Worm (Caenorhabditis elegans) whole organism, L1 larva: Measurements from ENCODE around the gene Y105C5A.1.

Experiments used
- C16A3.4 ChIP-seq: fragments of 150-350 bp; optimal IDR thresholded peaks from 2 replicates; lab custom pipeline; 2014; ENCODE audit warnings: missing biosample characterization, missing genetic modification characterization
- F16B12.6 ChIP-seq: fragments of 150-350 bp; optimal IDR thresholded peaks from 2 replicates; lab custom pipeline; 2014; ENCODE audit warnings: missing biosample characterization, missing genetic modification characterization
- Y116A8C.19 ChIP-seq: sonication (generic microtip); optimal IDR thresholded peaks from 2 replicates; lab custom pipeline; 2016; ENCODE audit warnings: missing compliant biosample characterization, missing genetic modification characterization, borderline replicate concordance
- aha-1 ChIP-seq: fragments of 150-350 bp; optimal IDR thresholded peaks from 2 replicates; lab custom pipeline; 2014; ENCODE audit warnings: missing biosample characterization, missing genetic modification characterization
- alr-1 ChIP-seq: fragments of 200-800 bp; sonication (Bioruptor generic); optimal IDR thresholded peaks from 2 replicates; lab custom pipeline; 2018; ENCODE audit warnings: borderline replicate concordance, mild to moderate bottlenecking, missing genetic modification characterization, missing compliant biosample characterization
- aly-2 ChIP-seq: fragments of 150-350 bp; optimal IDR thresholded peaks from 2 replicates; lab custom pipeline; 2014; ENCODE audit warnings: missing biosample characterization, missing genetic modification characterization
- ama-1 ChIP-seq: fragments of 150-350 bp; optimal IDR thresholded peaks from 2 replicates; lab custom pipeline; 2014
- ceh-63 ChIP-seq: fragments of 200-800 bp; sonication (Bioruptor generic); optimal IDR thresholded peaks from 2 replicates; lab custom pipeline; 2018; ENCODE audit warnings: mild to moderate bottlenecking, missing genetic modification characterization, missing compliant biosample characterization
- ceh-88 ChIP-seq: fragments of 200-800 bp; sonication (Bioruptor generic); IDR thresholded peaks from 2 replicates; pipeline ENCODE4 v1.3.6; 2022; ENCODE audit warnings: missing genetic modification characterization, missing compliant biosample characterization
- ceh-90 ChIP-seq: sonication (generic microtip); optimal IDR thresholded peaks from 2 replicates; lab custom pipeline; 2016; ENCODE audit warnings: missing genetic modification characterization, missing compliant biosample characterization
- ces-1 ChIP-seq: fragments of 150-350 bp; optimal IDR thresholded peaks from 2 replicates; lab custom pipeline; 2014; ENCODE audit warnings: missing biosample characterization, missing genetic modification reagents, missing genetic modification characterization
- dsc-1 ChIP-seq: sonication (generic microtip); optimal IDR thresholded peaks from 2 replicates; lab custom pipeline; 2016; ENCODE audit warnings: mild to moderate bottlenecking, missing genetic modification characterization, missing compliant biosample characterization
- efl-1 ChIP-seq, 4 experiments: fragments of 150-350 bp; optimal IDR thresholded peaks in 3 of 4; peaks in 1 of 4; 1 replicate in 1 of 4; 2 replicates in 3 of 4; lab custom pipeline; 2014; ENCODE audit warnings: missing biosample characterization in 2 of 4, missing genetic modification characterization in 2 of 4, missing genetic modification reagents in 2 of 4
- efl-3 ChIP-seq: fragments of 200-800 bp; sonication (Bioruptor generic); optimal IDR thresholded peaks from 2 replicates; lab custom pipeline; 2018; ENCODE audit warnings: mild to moderate bottlenecking, missing genetic modification characterization, missing compliant biosample characterization
- egl-13 ChIP-seq: sonication (generic microtip); optimal IDR thresholded peaks from 2 replicates; lab custom pipeline; 2016; ENCODE audit warnings: missing genotype, missing genetic modification reagents, missing genetic modification characterization, missing compliant biosample characterization
- elt-3 ChIP-seq, 6 experiments: fragments of 150-350 bp in 1 of 6; sonication (generic microtip); optimal IDR thresholded peaks; 2 replicates each; lab custom pipeline; 2017 to 2018; ENCODE audit warnings: missing biosample characterization in 6 of 6, missing genetic modification characterization in 6 of 6, inconsistent platforms in 1 of 6
- ets-5 ChIP-seq: fragments of 200-800 bp; sonication (Bioruptor generic); IDR thresholded peaks from 2 replicates; pipeline ENCODE4 v1.3.6; 2022; ENCODE audit warnings: missing genetic modification characterization, missing compliant biosample characterization
- fkh-10 ChIP-seq: sonication (generic microtip); optimal IDR thresholded peaks from 2 replicates; lab custom pipeline; 2017; ENCODE audit warnings: missing biosample characterization, missing genetic modification reagents, missing genetic modification characterization
- fkh-8 ChIP-seq: sonication (generic microtip); optimal IDR thresholded peaks from 2 replicates; lab custom pipeline; 2016; ENCODE audit warnings: mild to moderate bottlenecking, missing genetic modification characterization, missing compliant biosample characterization
- grh-1 ChIP-seq: fragments of 200-800 bp; sonication (Bioruptor generic); IDR thresholded peaks from 2 replicates; pipeline ENCODE4 v1.3.6; 2022; ENCODE audit warnings: missing genetic modification reagents, missing genetic modification characterization, missing compliant biosample characterization
- hpl-2 ChIP-seq: fragments of 150-350 bp; optimal IDR thresholded peaks from 2 replicates; lab custom pipeline; 2014; ENCODE audit warnings: missing biosample characterization, missing genetic modification reagents, missing genetic modification characterization
- jun-1 ChIP-seq: fragments of 150-350 bp; optimal IDR thresholded peaks from 2 replicates; lab custom pipeline; 2014; ENCODE audit warnings: missing biosample characterization, missing genetic modification reagents, missing genetic modification characterization
- lin-15B ChIP-seq: fragments of 150-350 bp; sonication (generic microtip); optimal IDR thresholded peaks from 3 replicates; lab custom pipeline; 2014; ENCODE audit warnings: missing biosample characterization, missing genetic modification characterization
- lin-39 ChIP-seq: fragments of 150-350 bp; optimal IDR thresholded peaks from 2 replicates; lab custom pipeline; 2014; ENCODE audit warnings: missing biosample characterization, missing genetic modification reagents, missing genetic modification characterization
- mef-2 ChIP-seq: fragments of 150-350 bp; optimal IDR thresholded peaks from 2 replicates; lab custom pipeline; 2014; ENCODE audit warnings: missing biosample characterization, missing genetic modification characterization
- nhr-12 ChIP-seq: sonication (generic microtip); optimal IDR thresholded peaks from 2 replicates; lab custom pipeline; 2017; ENCODE audit warnings: missing biosample characterization, missing genetic modification characterization
- nhr-19 ChIP-seq: fragments of 200-800 bp; sonication (Bioruptor generic); conservative IDR thresholded peaks from 2 replicates; pipeline ENCODE4 v1.3.6; 2022; ENCODE audit warnings: missing genetic modification characterization, missing compliant biosample characterization
- nhr-47 ChIP-seq: sonication (generic microtip); optimal IDR thresholded peaks from 2 replicates; lab custom pipeline; 2016; ENCODE audit warnings: mild to moderate bottlenecking, missing genetic modification characterization, moderate library complexity, missing compliant biosample characterization
- nhr-71 ChIP-seq: sonication (generic microtip); optimal IDR thresholded peaks from 2 replicates; lab custom pipeline; 2016; ENCODE audit warnings: mild to moderate bottlenecking, missing genetic modification characterization, moderate library complexity, missing compliant biosample characterization
- nhr-77 ChIP-seq: fragments of 150-350 bp; optimal IDR thresholded peaks from 2 replicates; lab custom pipeline; 2014; ENCODE audit warnings: missing biosample characterization, missing genetic modification characterization
- nhr-85 ChIP-seq: sonication (generic microtip); peaks from one replicate; lab custom pipeline; 2016; ENCODE audit warnings: missing genetic modification characterization, inconsistent platforms, missing compliant biosample characterization
- rnt-1 ChIP-seq: sonication (generic microtip); optimal IDR thresholded peaks from 2 replicates; lab custom pipeline; 2016; ENCODE audit warnings: mild to moderate bottlenecking, missing genetic modification characterization, moderate library complexity, missing compliant biosample characterization
- snpc-4 ChIP-seq: fragments of 150-350 bp; optimal IDR thresholded peaks from 2 replicates; lab custom pipeline; 2014; ENCODE audit warnings: missing biosample characterization, missing genetic modification characterization
- snu-23 ChIP-seq: sonication (generic microtip); optimal IDR thresholded peaks from 2 replicates; lab custom pipeline; 2016; ENCODE audit warnings: missing genetic modification characterization, missing compliant biosample characterization
- sptf-1 ChIP-seq: fragments of 150-350 bp; optimal IDR thresholded peaks from 2 replicates; lab custom pipeline; 2014; ENCODE audit warnings: missing biosample characterization, missing genetic modification characterization
- sup-37 ChIP-seq: fragments of 200-800 bp; sonication (Bioruptor generic); optimal IDR thresholded peaks from 2 replicates; lab custom pipeline; 2018; ENCODE audit warnings: mild to moderate bottlenecking, missing genetic modification characterization, missing compliant biosample characterization
- swsn-7 ChIP-seq: sonication (generic microtip); optimal IDR thresholded peaks from 2 replicates; lab custom pipeline; 2016; ENCODE audit warnings: missing genetic modification characterization, missing compliant biosample characterization
- tlp-1 ChIP-seq: fragments of 150-350 bp; optimal IDR thresholded peaks from 2 replicates; lab custom pipeline; 2014; ENCODE audit warnings: missing biosample characterization, missing genetic modification characterization
- unc-130 ChIP-seq: fragments of 150-350 bp; optimal IDR thresholded peaks from 2 replicates; lab custom pipeline; 2017; ENCODE audit warnings: missing biosample characterization, missing genetic modification characterization, inconsistent platforms
- zag-1 ChIP-seq: fragments of 150-350 bp; optimal IDR thresholded peaks from 2 replicates; lab custom pipeline; 2014; ENCODE audit warnings: missing biosample characterization, missing genetic modification characterization
- ztf-11 ChIP-seq, 2 experiments: sonication (generic microtip); optimal IDR thresholded peaks; 2 replicates each; lab custom pipeline; 2016 to 2017; ENCODE audit warnings: missing genetic modification characterization in 2 of 2, missing biosample characterization in 1 of 2, missing compliant biosample characterization in 1 of 2
- ztf-4 ChIP-seq: fragments of 150-350 bp; optimal IDR thresholded peaks from 2 replicates; lab custom pipeline; 2014; ENCODE audit warnings: missing biosample characterization, missing genetic modification characterization

The Y105C5A.1 gene

DNA sequence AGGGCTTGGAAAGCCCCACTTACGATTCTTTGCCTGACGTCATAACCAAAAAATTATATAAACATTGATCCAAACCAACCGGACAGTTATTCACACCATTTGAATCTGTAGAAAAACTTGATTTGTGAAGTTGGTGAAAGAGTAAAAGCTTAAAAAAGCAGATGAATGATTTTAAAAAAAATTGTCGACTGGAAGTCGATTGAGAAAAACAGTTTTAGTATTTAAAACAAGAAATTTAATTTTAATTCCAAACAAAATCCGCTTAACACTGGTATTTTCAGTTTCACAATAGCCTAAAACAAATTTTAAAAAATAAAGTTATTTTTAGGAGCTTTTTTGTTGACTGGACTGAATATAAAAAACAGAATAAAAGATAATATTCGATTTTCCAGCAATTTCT lies at the start of gene Y105C5A.1:
Gene Y105C5A.1, minus strand, starts transcription at position 101 of the 400 bp plus-strand sequence.
- TF ChIP-seq aha-1 (tag; lab: Kevin White, UChicago) (no peak), Y116A8C.19 (tag; lab: Kevin White, UChicago) (no peak), rnt-1 (no peak), fkh-8 (tag; lab: Kevin White, UChicago) (no peak), ama-1 (no peak), efl-3 (GFP tag; lab: Kevin White, UChicago) (no peak)

- no peak for TF ChIP-seq dsc-1 (tag; lab: Kevin White, UChicago)
- TF ChIP-seq snpc-4 (tag; lab: Kevin White, UChicago): no peak
- TF ChIP-seq hpl-2 (GFP tag; lab: Kevin White, UChicago): no peak
- TF ChIP-seq nhr-85 (tag; lab: Kevin White, UChicago): no peak
- TF ChIP-seq, all 84 proteins: peak for 0
These were observed 48.9 kb upstream of the Y105C5A.1 start for ce11 chrIV:15613141-15613540.

DNA sequence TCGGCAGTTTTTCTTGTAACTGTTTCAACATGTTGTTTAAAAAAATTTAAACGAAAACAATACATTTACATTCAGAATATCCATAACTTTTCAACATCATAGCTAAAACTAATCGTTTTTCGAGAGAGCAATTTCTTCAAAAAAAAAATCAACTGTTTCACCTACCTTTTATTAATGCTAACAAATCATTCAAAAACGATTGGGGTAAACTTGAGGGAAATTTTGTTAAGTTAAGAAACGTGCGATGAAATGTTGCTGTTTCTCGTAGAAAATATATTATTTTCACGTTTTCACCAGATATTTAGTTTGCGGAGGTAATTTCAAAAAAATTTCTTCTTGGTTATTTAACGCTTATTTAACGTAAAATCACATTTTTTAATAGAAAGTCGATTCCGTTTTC lies 42.2 kb upstream of the Y105C5A.1 start:
- TF ChIP-seq ets-5 (GFP tag; lab: Robert Waterston, UW): no peak
- TF ChIP-seq lin-15B (tag; lab: Kevin White, UChicago): no peak
- TF ChIP-seq elt-3 (tag; optimal IDR thresholded peaks at IDR 0.05; lab: Kevin White, UChicago): no peak
- no peak for TF ChIP-seq nhr-19 (GFP tag; lab: Robert Waterston, UW)
- TF ChIP-seq ceh-90 (tag; lab: Kevin White, UChicago): no peak
- TF ChIP-seq zag-1 (tag; lab: Kevin White, UChicago): no peak
- no peak for TF ChIP-seq nhr-77
- no peak for TF ChIP-seq nhr-71 (tag; lab: Kevin White, UChicago)
- TF ChIP-seq ceh-63 (GFP tag; lab: Kevin White, UChicago): no peak
- no peak for TF ChIP-seq C16A3.4 (tag; lab: Kevin White, UChicago)
- TF ChIP-seq aha-1 (tag; lab: Kevin White, UChicago): no peak
- no peak for TF ChIP-seq fkh-10 (GFP tag; lab: Kevin White, UChicago)
- no peak for TF ChIP-seq nhr-47 (tag; lab: Kevin White, UChicago)
- no peak for TF ChIP-seq fkh-8 (tag; lab: Kevin White, UChicago)
- TF ChIP-seq sptf-1 (tag; lab: Kevin White, UChicago): no peak
- TF ChIP-seq F16B12.6 (tag; lab: Kevin White, UChicago): no peak
- TF ChIP-seq sup-37 (GFP tag; lab: Kevin White, UChicago): no peak
- no peak for TF ChIP-seq nhr-12 (tag; lab: Kevin White, UChicago)
- TF ChIP-seq mef-2 (tag; lab: Kevin White, UChicago): no peak
- TF ChIP-seq efl-1 (optimal IDR thresholded peaks at IDR 0.05; lab: Kevin White, UChicago): no peak
- TF ChIP-seq efl-1 (GFP tag; optimal IDR thresholded peaks at IDR 0.05 in 1 of 2; lab: Kevin White, UChicago): no peak

DNA sequence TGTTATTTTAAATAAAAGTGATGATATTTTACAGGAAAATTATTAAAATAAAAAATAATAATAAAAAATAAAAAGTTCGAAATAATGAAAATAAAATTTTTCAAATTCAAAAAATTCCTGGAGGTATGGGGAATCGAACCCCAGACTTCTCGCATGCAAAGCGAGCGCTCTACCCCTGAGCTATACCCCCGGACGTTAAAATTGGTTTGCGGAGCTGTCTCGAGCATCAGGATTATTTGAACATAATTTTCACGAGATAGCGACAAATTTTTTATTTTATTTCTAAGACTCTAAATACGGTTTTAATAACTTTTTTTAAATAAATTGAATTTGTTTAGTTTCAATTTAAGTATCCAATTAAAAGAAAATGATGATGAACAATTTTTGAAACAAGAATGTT lies 40.0 kb upstream of the Y105C5A.1 start:
- TF ChIP-seq lin-39 (tag; lab: Kevin White, UChicago) (no peak), ztf-11 (tag; optimal IDR thresholded peaks at IDR 0.05; lab: Kevin White, UChicago) (no peak), Y116A8C.19 (tag; lab: Kevin White, UChicago) (no peak), fkh-8 (tag; lab: Kevin White, UChicago) (no peak), snu-23 (GFP tag; lab: Kevin White, UChicago) (no peak), unc-130 (tag; lab: Kevin White, UChicago) (no peak), grh-1 (no peak), jun-1 (tag; lab: Kevin White, UChicago) (no peak), nhr-71 (tag; lab: Kevin White, UChicago) (no peak), ceh-88 (no peak), C16A3.4 (tag; lab: Kevin White, UChicago) (no peak), alr-1 (tag; lab: Kevin White, UChicago) (no peak), ztf-4 (tag; lab: Kevin White, UChicago) (no peak), lin-15B (tag; lab: Kevin White, UChicago) (no peak), ces-1 (GFP tag; lab: Kevin White, UChicago) (no peak), egl-13 (tag; lab: Kevin White, UChicago) (no peak), hpl-2 (GFP tag; lab: Kevin White, UChicago) (no peak), tlp-1 (no peak), swsn-7 (no peak), aly-2 (tag; lab: Kevin White, UChicago) (no peak)
